Fruit fly (Drosophila melanogaster): Measurements from ENCODE around the gene aus.
A peak's percentile ranks its signal among the peaks of the same experiment; 100 is the strongest.

aus gene

dm6 chr3R:21345011-21345410, 4.4 kb downstream of the aus start (continued):
- TF ChIP-seq topi (GFP tag; optimal IDR thresholded peaks at IDR 0.05) (peak; percentile 23), esn (GFP tag; optimal IDR thresholded peaks at IDR 0.05) (peak; percentile 55), CG9139 (GFP tag; optimal IDR thresholded peaks at IDR 0.05) (peak; percentile 53), Eip93F (GFP tag; optimal IDR thresholded peaks at IDR 0.05) (no peak), Sox15 (GFP tag; optimal IDR thresholded peaks at IDR 0.05) (peak; percentile 30), Hr38 (GFP tag; optimal IDR thresholded peaks at IDR 0.05) (no peak), CG6163 (GFP tag; IDR thresholded peaks at IDR 0.05) (peak; percentile 61), ss (GFP tag; optimal IDR thresholded peaks at IDR 0.05) (peak; percentile 20 to 78), dsx (GFP tag; optimal IDR thresholded peaks at IDR 0.05; ENCODE audit: poor library complexity, severe bottlenecking) (peak; percentile 50), vri (GFP tag; optimal IDR thresholded peaks at IDR 0.05) (peak; percentile 8), Sox102F (GFP tag; optimal IDR thresholded peaks at IDR 0.05) (peak; percentile 44), CG3919 (GFP tag; optimal IDR thresholded peaks at IDR 0.05) (peak; percentile 67), CG15336 (GFP tag; IDR thresholded peaks at IDR 0.05) (peak; percentile 77), CG16779 (tag; optimal IDR thresholded peaks at IDR 0.05) (peak; percentile 58), Ets21C (GFP tag; optimal IDR thresholded peaks at IDR 0.05) (no peak), CG31627 (GFP tag; optimal IDR thresholded peaks at IDR 0.05) (peak; percentile 37), Eip75B (GFP tag; optimal IDR thresholded peaks at IDR 0.05) (peak; percentile 66)

DNA sequence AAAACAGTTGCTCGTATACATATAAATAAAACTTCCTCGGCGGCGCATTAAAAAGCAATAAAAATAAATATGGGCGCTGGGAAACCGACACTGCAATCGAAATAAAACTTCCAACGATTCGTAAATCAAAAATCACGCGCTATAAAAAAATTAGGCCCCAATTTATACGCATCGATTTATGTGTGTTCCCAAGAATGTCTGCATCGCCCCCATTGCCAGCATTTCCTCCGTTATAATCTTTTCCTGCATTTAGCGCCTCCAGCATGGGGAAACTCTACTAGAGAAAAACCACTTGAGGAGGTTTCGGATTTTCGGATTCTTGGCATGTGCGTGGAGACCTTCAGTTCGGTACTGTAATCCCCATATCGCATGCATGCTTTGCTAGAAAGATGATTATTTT, 6.2 kb downstream of the aus start:
- TF ChIP-seq esn (GFP tag; optimal IDR thresholded peaks at IDR 0.05) (no peak), CG6276 (GFP tag; optimal IDR thresholded peaks at IDR 0.05) (no peak), CG11294 (GFP tag; IDR thresholded peaks at IDR 0.05) (no peak), CG6808 (GFP tag; optimal IDR thresholded peaks at IDR 0.05) (no peak), CG3032 (tag; optimal IDR thresholded peaks at IDR 0.05) (no peak), CG4318 (GFP tag; optimal IDR thresholded peaks at IDR 0.05) (no peak), CG11762 (GFP tag; optimal IDR thresholded peaks at IDR 0.05; ENCODE audit: insufficient read depth) (no peak), CG32006 (GFP tag; optimal IDR thresholded peaks at IDR 0.05) (no peak), CG34406 (GFP tag; optimal IDR thresholded peaks at IDR 0.05) (no peak), ss (GFP tag; optimal IDR thresholded peaks at IDR 0.05) (no peak), CG6163 (GFP tag; IDR thresholded peaks at IDR 0.05) (no peak), Hr39 (GFP tag; optimal IDR thresholded peaks at IDR 0.05) (no peak), pdm3 (GFP tag; optimal IDR thresholded peaks at IDR 0.05) (no peak), Gug (GFP tag; IDR thresholded peaks at IDR 0.05) (no peak), Hr4 (GFP tag; optimal IDR thresholded peaks at IDR 0.05) (no peak)

DNA sequence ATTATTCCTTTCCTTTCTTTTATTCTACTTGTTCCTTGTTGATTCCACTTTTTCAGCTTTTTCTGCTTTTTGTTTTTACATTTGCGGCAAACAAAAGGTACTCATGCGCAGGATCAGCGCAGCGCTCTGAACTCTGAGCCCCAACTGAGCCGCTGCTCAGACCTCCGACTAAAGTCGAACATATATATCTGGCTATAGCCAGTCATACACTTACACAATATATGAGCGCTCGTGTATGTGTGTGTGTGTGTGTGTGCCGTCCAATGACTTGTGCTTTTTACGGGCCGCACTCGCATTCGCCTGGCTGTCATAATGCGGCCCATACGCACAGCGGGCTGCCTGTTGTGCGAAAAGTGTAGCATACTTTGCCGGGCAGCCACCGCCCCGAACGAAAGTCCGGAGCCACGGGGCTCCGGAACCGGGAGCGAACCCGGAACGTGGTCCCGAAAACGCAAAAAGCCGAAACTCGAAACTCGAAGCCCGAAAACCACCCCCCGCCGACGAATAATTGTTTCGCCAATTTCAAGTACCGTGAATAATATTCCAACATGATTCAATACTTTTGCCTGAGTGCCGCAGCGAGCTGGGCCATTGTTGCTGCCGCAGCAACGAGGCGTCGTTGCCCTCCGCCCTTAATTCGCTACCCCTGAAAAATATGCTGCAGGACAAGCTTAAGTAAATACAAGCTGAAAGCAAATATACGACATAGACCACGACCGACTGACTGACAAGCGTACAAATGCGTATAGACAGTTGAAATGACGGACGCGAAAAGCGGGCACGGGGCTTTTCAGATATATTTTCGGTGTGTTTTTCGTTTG, 9.7 kb downstream of the aus start:
- TF ChIP-seq Eip93F (GFP tag; optimal IDR thresholded peaks at IDR 0.05) = no peak
- TF ChIP-seq fkh (GFP tag; optimal IDR thresholded peaks at IDR 0.05) = peak; percentile 19
- no peak for TF ChIP-seq svp (GFP tag)
- peak; percentile 52 for TF ChIP-seq CG1621 (tag; optimal IDR thresholded peaks at IDR 0.05)
- 0 out of 3 replicates have a peak, but pooled peaks have one; percentile 26 for TF ChIP-seq eg (GFP tag; IDR thresholded peaks at IDR 0.05)

DNA sequence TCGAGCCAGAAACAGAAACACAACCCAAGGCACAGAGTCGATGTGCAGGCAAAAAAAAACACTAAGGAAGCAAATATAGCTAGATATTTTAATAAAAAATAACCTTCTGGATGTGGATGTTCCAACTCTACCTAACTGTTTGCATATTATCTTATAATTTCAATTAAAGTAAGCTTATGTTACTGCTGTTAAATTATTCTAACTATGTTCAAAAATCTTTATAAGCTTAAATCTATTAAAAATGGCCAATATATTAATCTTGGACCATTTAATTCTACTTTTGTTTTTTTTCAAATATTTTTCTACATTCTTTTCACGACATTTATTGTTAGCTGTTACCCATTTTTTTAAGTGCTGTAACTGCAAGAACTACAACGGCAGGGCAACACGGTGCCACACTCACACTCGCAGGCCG, 10.4 kb downstream of the aus start:
- TF ChIP-seq net (GFP tag; optimal IDR thresholded peaks at IDR 0.05) = peak; percentile 17
- TF ChIP-seq CG11762 (GFP tag; optimal IDR thresholded peaks at IDR 0.05; ENCODE audit: insufficient read depth) = peak; percentile 35
- no peak for TF ChIP-seq dac (GFP tag; optimal IDR thresholded peaks at IDR 0.05)
- TF ChIP-seq topi (GFP tag; optimal IDR thresholded peaks at IDR 0.05) = peak; percentile 75
- peak; percentile 13 for TF ChIP-seq Blimp-1 (GFP tag; optimal IDR thresholded peaks at IDR 0.05)
- TF ChIP-seq CG8632 (GFP tag; optimal IDR thresholded peaks at IDR 0.05) = peak; percentile 47
- peak; percentile 69 for TF ChIP-seq CG10631 (GFP tag; optimal IDR thresholded peaks at IDR 0.05)
- peak; percentile 65 for TF ChIP-seq lz (GFP tag; optimal IDR thresholded peaks at IDR 0.05)
- TF ChIP-seq spab (GFP tag; optimal IDR thresholded peaks at IDR 0.05) = peak; percentile 51
- peak; percentile 51 for TF ChIP-seq CG3919 (GFP tag; optimal IDR thresholded peaks at IDR 0.05)
- TF ChIP-seq salr (GFP tag; optimal IDR thresholded peaks at IDR 0.05) = peak in 1 of 2 experiments; percentile 39
- peak; percentile 28; the same call in 1 of the 2 replicates for TF ChIP-seq CG15336 (GFP tag; IDR thresholded peaks at IDR 0.05)
- TF ChIP-seq CG6854 (GFP tag; optimal IDR thresholded peaks at IDR 0.05) = no peak
- peak; percentile 50 for TF ChIP-seq CG6792 (GFP tag; optimal IDR thresholded peaks at IDR 0.05)
- TF ChIP-seq Hr4 (GFP tag; optimal IDR thresholded peaks at IDR 0.05) = peak; percentile 15
- peak; percentile 24 for TF ChIP-seq pdm3 (GFP tag; optimal IDR thresholded peaks at IDR 0.05)
- peak; percentile 58 for TF ChIP-seq Eip75B (GFP tag; optimal IDR thresholded peaks at IDR 0.05)
- no peak for TF ChIP-seq CG6276 (GFP tag; optimal IDR thresholded peaks at IDR 0.05)
- TF ChIP-seq CG8319 (GFP tag; optimal IDR thresholded peaks at IDR 0.05) = peak; percentile 21

All from whole organism, prepupa.